Fruit fly (Drosophila melanogaster): Measurements from ENCODE around the gene Mnat9.

Mnat9 gene

DNA sequence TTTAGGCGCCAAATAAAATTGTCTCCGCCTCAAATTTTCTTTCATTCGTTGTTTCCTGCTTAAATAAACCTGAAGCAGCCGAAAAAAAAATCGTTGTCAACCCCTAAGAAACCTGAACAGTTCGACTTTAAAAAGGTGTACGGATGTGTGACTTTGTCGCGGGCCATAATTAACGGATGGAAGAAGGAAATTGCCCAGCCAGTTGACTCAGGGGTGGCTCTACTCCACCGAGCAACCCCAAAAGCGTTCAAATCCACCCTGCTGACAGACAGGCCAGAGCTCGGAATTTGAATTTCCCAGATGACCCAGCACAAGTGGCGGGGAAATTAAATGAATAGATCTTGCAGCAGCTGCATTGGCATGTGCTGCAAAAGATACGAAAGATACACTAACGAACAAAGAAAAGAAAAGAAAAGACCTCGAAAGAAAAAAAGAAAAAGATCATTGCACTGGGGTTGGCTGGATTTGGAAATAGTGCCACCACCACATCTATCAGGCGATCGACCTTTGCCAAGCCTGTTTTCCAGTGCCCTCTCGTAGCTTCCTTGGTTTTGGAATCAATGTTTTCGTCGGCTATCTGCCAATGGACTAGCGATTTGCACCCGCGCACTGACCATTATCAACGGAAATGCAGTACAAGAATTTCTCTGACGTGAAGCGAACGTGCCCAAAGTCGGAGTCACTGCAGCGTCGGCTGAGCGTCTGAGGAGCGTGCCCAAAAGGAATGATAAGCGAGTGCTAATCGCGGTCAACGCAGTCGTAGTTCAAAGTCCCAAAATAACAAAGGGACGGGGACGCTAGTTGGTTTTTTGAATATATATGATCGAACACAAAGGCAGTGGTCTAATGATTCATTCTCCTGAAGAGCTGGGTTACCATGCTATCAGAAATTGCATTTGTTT lies 9.5 kb downstream of the Mnat9 start (continued):
- TF ChIP-seq toy (GFP tag; IDR thresholded peaks at IDR 0.05) (no peak), Dll (GFP tag; IDR thresholded peaks at IDR 0.05; ENCODE audit: partially characterized antibody) (no peak), lov (optimal IDR thresholded peaks at IDR 0.05) (no peak), lov (GFP tag; IDR thresholded peaks at IDR 0.05) (no peak), Meics (GFP tag; optimal IDR thresholded peaks at IDR 0.05) (no peak), hb (GFP tag; IDR thresholded peaks at IDR 0.05; ENCODE audit: partially characterized antibody) (no peak), Pdp1 (GFP tag; optimal IDR thresholded peaks at IDR 0.05) (no peak), ac (GFP tag; optimal IDR thresholded peaks at IDR 0.05) (peak; percentile 57), CG15073 (GFP tag; optimal IDR thresholded peaks at IDR 0.05) (no peak), chinmo (GFP tag; IDR thresholded peaks at IDR 0.05; ENCODE audit: partially characterized antibody) (no peak), CG12769 (tag; optimal IDR thresholded peaks at IDR 0.05) (no peak), Myb (GFP tag; optimal IDR thresholded peaks at IDR 0.05) (no peak), chm (GFP tag; IDR thresholded peaks at IDR 0.05) (peak; percentile 16; the same call in 1 of the 2 replicates), Ssrp (tag; optimal IDR thresholded peaks at IDR 0.05) (no peak), CG10462 (GFP tag; optimal IDR thresholded peaks at IDR 0.05) (no peak), Dbx (GFP tag; IDR thresholded peaks at IDR 0.05) (no peak), CG14965 (GFP tag; optimal IDR thresholded peaks at IDR 0.05; ENCODE audit: borderline replicate concordance) (no peak), ham (GFP tag; IDR thresholded peaks at IDR 0.05) (no peak), rib (GFP tag; IDR thresholded peaks at IDR 0.05) (no peak), CG3995 (GFP tag; optimal IDR thresholded peaks at IDR 0.05) (no peak), sc (optimal IDR thresholded peaks at IDR 0.05) (no peak), sc (GFP tag; optimal IDR thresholded peaks at IDR 0.05) (no peak), Hr3 (GFP tag; optimal IDR thresholded peaks at IDR 0.05) (no peak), vnd (GFP tag; IDR thresholded peaks at IDR 0.05; ENCODE audit: partially characterized antibody) (no peak), gt (GFP tag; IDR thresholded peaks at IDR 0.05) (0 out of 2 replicates have a peak, but pooled peaks have one; percentile 8), CG3065 (GFP tag; optimal IDR thresholded peaks at IDR 0.05) (no peak), nom (GFP tag; optimal IDR thresholded peaks at IDR 0.05) (no peak), CG4328 (GFP tag; optimal IDR thresholded peaks at IDR 0.05) (no peak), wor (GFP tag; IDR thresholded peaks at IDR 0.05) (no peak), sqz (GFP tag; optimal IDR thresholded peaks at IDR 0.05) (peak; percentile 26), pros (GFP tag; optimal IDR thresholded peaks at IDR 0.05) (peak; percentile 93), HLHmδ (GFP tag; optimal IDR thresholded peaks at IDR 0.05) (peak; percentile 10), CG3407 (GFP tag; optimal IDR thresholded peaks at IDR 0.05) (no peak), CG34224 (GFP tag; IDR thresholded peaks at IDR 0.05; ENCODE audit: partially characterized antibody) (no peak), NC2α (GFP tag; optimal IDR thresholded peaks at IDR 0.05) (no peak), CG5180 (GFP tag; optimal IDR thresholded peaks at IDR 0.05) (no peak), al (GFP tag; IDR thresholded peaks at IDR 0.05) (no peak), lilli (GFP tag; optimal IDR thresholded peaks at IDR 0.05) (no peak), ems (GFP tag; optimal IDR thresholded peaks at IDR 0.05) (no peak), E2f2 (GFP tag; IDR thresholded peaks at IDR 0.05) (no peak), CG9876 (GFP tag; optimal IDR thresholded peaks at IDR 0.05) (no peak), CG14441 (GFP tag; IDR thresholded peaks at IDR 0.05) (no peak), Ptx1 (GFP tag; IDR thresholded peaks at IDR 0.05) (no peak), Eip74EF (GFP tag; optimal IDR thresholded peaks at IDR 0.05) (no peak), CG10543 (GFP tag; optimal IDR thresholded peaks at IDR 0.05) (no peak), crol (GFP tag; IDR thresholded peaks at IDR 0.05) (no peak), Asciz (GFP tag; optimal IDR thresholded peaks at IDR 0.05) (no peak), CG8388 (GFP tag; optimal IDR thresholded peaks at IDR 0.05) (no peak), aop (GFP tag; IDR thresholded peaks at IDR 0.05) (no peak)

Measured in whole organism, embryonic.